Fruit fly (Drosophila melanogaster) whole organism, prepupa: Measurements from ENCODE around the gene CG11593.

Experiments
- CG1621 ChIP-seq: fragments of 200-800 bp; sonication (Bioruptor generic); optimal IDR thresholded peaks from 3 replicates; lab custom pipeline; 2018; ENCODE audit warnings: missing biosample characterization, mild to moderate bottlenecking, missing genetic modification characterization
- CG16779 ChIP-seq: fragments of 200-800 bp; sonication (Bioruptor generic); optimal IDR thresholded peaks from 3 replicates; lab custom pipeline; 2017; ENCODE audit warnings: missing biosample characterization, mild to moderate bottlenecking, missing genetic modification characterization
- CG3032 ChIP-seq: fragments of 200-800 bp; optimal IDR thresholded peaks from 2 replicates; lab custom pipeline; 2019; ENCODE audit warnings: missing biosample characterization, mild to moderate bottlenecking, missing genetic modification characterization, moderate library complexity
- CG6792 ChIP-seq: fragments of 200-800 bp; sonication (Bioruptor generic); optimal IDR thresholded peaks from 3 replicates; lab custom pipeline; 2016; ENCODE audit warnings: missing biosample characterization, missing genetic modification characterization
- Gug ChIP-seq: fragments of 200-800 bp; sonication (Bioruptor generic); IDR thresholded peaks from 2 replicates; pipeline ENCODE4 v1.3.6; 2022; ENCODE audit warnings: missing biosample characterization, missing genetic modification characterization
- achi ChIP-seq: fragments of 200-800 bp; sonication (Bioruptor generic); optimal IDR thresholded peaks from 3 replicates; lab custom pipeline; 2016; ENCODE audit warnings: missing biosample characterization, missing genetic modification characterization
- acj6 ChIP-seq: fragments of 200-800 bp; sonication (Bioruptor generic); optimal IDR thresholded peaks from 3 replicates; lab custom pipeline; 2016; ENCODE audit warnings: missing biosample characterization, missing genetic modification characterization
- fkh ChIP-seq: fragments of 200-800 bp; sonication (Bioruptor generic); optimal IDR thresholded peaks from 3 replicates; lab custom pipeline; 2017; ENCODE audit warnings: missing biosample characterization, mild to moderate bottlenecking, missing genetic modification characterization, moderate library complexity
- topi ChIP-seq: fragments of 200-800 bp; sonication (Bioruptor generic); optimal IDR thresholded peaks from 3 replicates; lab custom pipeline; 2016; ENCODE audit warnings: missing biosample characterization, missing genetic modification characterization

DNA sequence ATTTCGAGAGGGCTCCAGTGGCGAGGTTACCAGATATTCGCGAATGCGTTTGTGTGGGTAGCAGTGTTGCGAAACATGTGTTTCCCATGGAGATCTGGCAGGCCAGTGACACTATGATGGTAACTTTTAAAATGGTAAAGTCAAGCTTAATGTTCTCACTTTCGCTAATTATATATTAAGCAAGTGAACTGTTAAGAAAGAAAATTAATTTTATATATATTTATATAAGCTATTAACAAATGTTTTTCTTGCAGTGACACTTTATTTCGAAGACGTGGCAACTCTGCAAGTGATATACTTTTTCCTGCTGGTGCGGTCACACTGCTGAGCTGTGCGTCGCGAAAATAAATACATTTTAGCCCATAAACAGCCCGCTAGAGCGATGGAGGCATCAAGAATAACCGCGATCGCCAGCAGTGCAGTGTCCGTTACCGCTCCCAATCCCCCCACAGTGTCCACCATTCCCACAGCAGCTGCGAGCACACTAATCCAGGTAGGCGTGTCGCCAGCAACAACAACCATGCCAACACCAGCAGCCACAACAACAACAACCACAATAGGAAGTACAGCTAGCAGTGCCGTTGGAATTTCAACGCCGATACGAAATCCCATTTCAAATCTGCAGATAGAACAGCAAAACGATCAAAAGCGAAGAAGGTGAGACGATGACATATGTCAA lies at the start of gene CG11593, which contains the start of gene Rcd5:
- TF ChIP-seq CG16779 (tag; lab: Kevin White, UChicago) (no peak), acj6 (GFP tag; lab: Kevin White, UChicago) (peak; percentile 69), CG1621 (tag; lab: Kevin White, UChicago) (no peak), Gug (GFP tag; lab: Robert Waterston, UW) (peak; percentile 72), achi (GFP tag; lab: Kevin White, UChicago) (peak; percentile 70), CG6792 (GFP tag; lab: Kevin White, UChicago) (no peak), topi (GFP tag; lab: Kevin White, UChicago) (no peak), CG3032 (no peak), fkh (GFP tag; lab: Kevin White, UChicago) (no peak)
